Fruit fly (Drosophila melanogaster) whole organism, embryonic: ENCODE measurements around the gene ato.

Experiments
- ATbp ChIP-seq: fragments of 200-800 bp; sonication (Bioruptor generic); optimal IDR thresholded peaks from 2 replicates; lab custom pipeline; 2017; ENCODE audit warnings: missing biosample characterization, mild to moderate bottlenecking, missing genetic modification characterization, missing genetic modification reagents
- CG17568 ChIP-seq: fragments of 200-800 bp; sonication (Bioruptor generic); optimal IDR thresholded peaks from 2 replicates; lab custom pipeline; 2018; ENCODE audit warnings: missing biosample characterization, mild to moderate bottlenecking, missing genetic modification characterization, moderate library complexity
- CG7357 ChIP-seq: fragments of 200-800 bp; sonication (Bioruptor generic); IDR thresholded peaks from 3 replicates; pipeline ENCODE4 v1.3.6; 2022; ENCODE audit warnings: missing biosample characterization, missing genetic modification characterization
- CG9817 ChIP-seq: fragments of 200-800 bp; sonication (Bioruptor generic); optimal IDR thresholded peaks from 2 replicates; lab custom pipeline; 2018; ENCODE audit warnings: missing biosample characterization, mild to moderate bottlenecking, missing genetic modification characterization, moderate library complexity
- Elba2 ChIP-seq: fragments of 200-800 bp; sonication (Bioruptor generic); optimal IDR thresholded peaks from 3 replicates; lab custom pipeline; 2016; ENCODE audit warnings: missing biosample characterization, missing genetic modification characterization
- Max ChIP-seq: fragments of 200-800 bp; sonication (Bioruptor generic); optimal IDR thresholded peaks from 2 replicates; lab custom pipeline; 2016; ENCODE audit warnings: missing biosample characterization, mild to moderate bottlenecking, missing genetic modification characterization
- Mes4 ChIP-seq: fragments of 200-800 bp; sonication (Bioruptor generic); optimal IDR thresholded peaks from 2 replicates; lab custom pipeline; 2016; ENCODE audit warnings: missing biosample characterization, missing genetic modification characterization
- NC2β ChIP-seq: fragments of 200-800 bp; sonication (Bioruptor generic); optimal IDR thresholded peaks from 2 replicates; lab custom pipeline; 2016; ENCODE audit warnings: missing biosample characterization, missing genetic modification characterization
- chinmo ChIP-seq: fragments of 200-800 bp; sonication (Bioruptor generic); IDR thresholded peaks from 4 replicates; pipeline ENCODE4 v1.3.6; 2022; ENCODE audit warnings: missing biosample characterization, missing genetic modification characterization; ENCODE audit not compliant: partially characterized antibody
- fru ChIP-seq: fragments of >200 bp; optimal IDR thresholded peaks from 2 replicates; lab custom pipeline; 2017
- lov ChIP-seq, 2 experiments: fragments of 200-800 bp in 1 of 2; fragments of >200 bp in 1 of 2; sonication (Bioruptor generic) in 1 of 2; IDR thresholded peaks in 1 of 2; optimal IDR thresholded peaks in 1 of 2; 2 replicates in 1 of 2; 3 replicates in 1 of 2; pipeline versions ENCODE4 v1.3.6 to Lab custom; 2017 to 2022; ENCODE audit warnings: missing biosample characterization in 1 of 2, missing genetic modification characterization in 1 of 2
- pros ChIP-seq: fragments of 200-800 bp; sonication (Bioruptor generic); optimal IDR thresholded peaks from 3 replicates; lab custom pipeline; 2019; ENCODE audit warnings: missing biosample characterization, mild to moderate bottlenecking, missing genetic modification characterization, moderate library complexity
- usp ChIP-seq: fragments of >200 bp; optimal IDR thresholded peaks from 2 replicates; lab custom pipeline; 2017; ENCODE audit warnings: missing biosample characterization, missing genetic modification characterization
- vnd ChIP-seq: fragments of 200-800 bp; sonication (Bioruptor generic); IDR thresholded peaks from 3 replicates; pipeline ENCODE4 v1.3.6; 2022; ENCODE audit warnings: missing biosample characterization, missing genetic modification characterization; ENCODE audit not compliant: partially characterized antibody

DNA sequence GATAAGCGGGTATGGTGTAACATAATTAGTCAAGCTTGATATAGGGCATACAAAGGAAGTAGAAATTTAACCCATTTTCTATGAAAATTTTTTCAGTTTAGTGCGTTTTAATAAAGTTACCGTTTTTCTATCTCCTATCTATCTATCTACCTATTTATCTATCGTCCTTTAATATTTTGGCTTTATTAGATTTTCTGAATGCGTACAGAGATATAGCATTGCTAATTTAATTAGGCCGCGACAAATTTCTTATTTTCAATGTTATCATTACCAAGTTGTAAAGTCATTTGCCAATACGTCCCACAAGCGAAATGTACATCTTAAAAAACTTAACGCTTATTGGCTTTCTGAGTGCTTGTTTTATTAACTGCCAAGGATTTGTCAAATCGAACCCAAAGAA lies 29.7 kb upstream of the ato start, which contains the start of gene CG15864:
- no peak for TF ChIP-seq CG17568
- TF ChIP-seq NC2β: no peak
- TF ChIP-seq fru (lab: Kevin White, UChicago): no peak
- no peak for TF ChIP-seq CG7357 (GFP tag; lab: Robert Waterston, UW)
- no peak for TF ChIP-seq lov (optimal IDR thresholded peaks at IDR 0.05; lab: Kevin White, UChicago)
- no peak for TF ChIP-seq lov (GFP tag; IDR thresholded peaks at IDR 0.05; lab: Robert Waterston, UW)
- TF ChIP-seq usp (GFP tag; lab: Kevin White, UChicago): no peak
- TF ChIP-seq CG9817: no peak
- TF ChIP-seq Elba2: no peak
- no peak for TF ChIP-seq vnd
- no peak for TF ChIP-seq Max (GFP tag; lab: Kevin White, UChicago)
- TF ChIP-seq Mes4 (GFP tag; lab: Kevin White, UChicago): no peak
- TF ChIP-seq ATbp: no peak
- TF ChIP-seq pros (GFP tag; lab: Kevin White, UChicago): no peak
- TF ChIP-seq chinmo (GFP tag; lab: Robert Waterston, UW): no peak
